Worm (Caenorhabditis elegans): Measurements from ENCODE around the gene micu-1.

Gene micu-1

ce11 chrIV:13334287-13334686 is 36.6 kb downstream of the micu-1 start:
- TF ChIP-seq F13H6.1 (tag; optimal IDR thresholded peaks at IDR 0.05), result peak; percentile 23
- TF ChIP-seq sma-9 (GFP tag; optimal IDR thresholded peaks at IDR 0.05), result peak; percentile 34
- TF ChIP-seq sma-9 (tag; optimal IDR thresholded peaks at IDR 0.05), result no peak
- no peak for TF ChIP-seq R02D3.7 (tag; optimal IDR thresholded peaks at IDR 0.05)
- no peak for TF ChIP-seq peb-1 (tag; optimal IDR thresholded peaks at IDR 0.05)
- no peak for TF ChIP-seq ama-1 (optimal IDR thresholded peaks at IDR 0.05)
- no peak for TF ChIP-seq nhr-77 (tag; optimal IDR thresholded peaks at IDR 0.05)
- no peak for TF ChIP-seq dmd-4 (tag; optimal IDR thresholded peaks at IDR 0.05)
- TF ChIP-seq aly-2 (tag; optimal IDR thresholded peaks at IDR 0.05), result no peak
- TF ChIP-seq ztf-4 (tag; optimal IDR thresholded peaks at IDR 0.05), result no peak
- TF ChIP-seq elt-3 (tag; optimal IDR thresholded peaks at IDR 0.05), result no peak
- peak; percentile 27 for TF ChIP-seq fos-1 (tag; optimal IDR thresholded peaks at IDR 0.05)
- TF ChIP-seq mab-5 (tag; optimal IDR thresholded peaks at IDR 0.05), result no peak
- no peak for TF ChIP-seq ztf-1 (GFP tag; conservative IDR thresholded peaks at IDR 0.05)
- peak; percentile 53 for TF ChIP-seq nhr-129 (tag; optimal IDR thresholded peaks at IDR 0.05)

ce11 chrIV:13342555-13342954 is 44.8 kb downstream of the micu-1 start, which contains the start of gene W02A2.5:
TSS of gene W02A2.5 (plus strand) at chrIV:13342855.
- TF ChIP-seq nhr-77 (tag; optimal IDR thresholded peaks at IDR 0.05) (no peak), elt-3 (tag; optimal IDR thresholded peaks at IDR 0.05) (no peak), unc-55 (GFP tag; optimal IDR thresholded peaks at IDR 0.05) (no peak), peb-1 (tag; optimal IDR thresholded peaks at IDR 0.05) (no peak), elt-1 (tag; optimal IDR thresholded peaks at IDR 0.05) (no peak), unc-39 (tag; optimal IDR thresholded peaks at IDR 0.05) (no peak), nhr-12 (tag; optimal IDR thresholded peaks at IDR 0.05) (no peak), nhr-23 (tag; optimal IDR thresholded peaks at IDR 0.05) (no peak), ztf-11 (tag; optimal IDR thresholded peaks at IDR 0.05) (no peak), ztf-4 (tag; optimal IDR thresholded peaks at IDR 0.05) (no peak), skn-1 (tag; optimal IDR thresholded peaks at IDR 0.05) (no peak), ztf-1 (GFP tag; conservative IDR thresholded peaks at IDR 0.05) (no peak), nhr-6 (tag; optimal IDR thresholded peaks at IDR 0.05) (no peak), fos-1 (tag; optimal IDR thresholded peaks at IDR 0.05) (no peak), crh-2 (tag; optimal IDR thresholded peaks at IDR 0.05) (no peak)

ce11 chrIV:13346078-13346477 is 48.4 kb downstream of the micu-1 start:
- TF ChIP-seq skn-1 (tag; optimal IDR thresholded peaks at IDR 0.05), result no peak
- TF ChIP-seq nhr-77 (tag; optimal IDR thresholded peaks at IDR 0.05), result no peak
- TF ChIP-seq F13H6.1 (tag; optimal IDR thresholded peaks at IDR 0.05), result peak; percentile 9
- no peak for TF ChIP-seq lin-11 (tag; optimal IDR thresholded peaks at IDR 0.05)
- TF ChIP-seq alr-1 (tag; optimal IDR thresholded peaks at IDR 0.05), result no peak
- no peak for TF ChIP-seq ama-1 (optimal IDR thresholded peaks at IDR 0.05)
- no peak for TF ChIP-seq lsy-2 (tag; optimal IDR thresholded peaks at IDR 0.05)
- TF ChIP-seq C34F6.9 (tag; optimal IDR thresholded peaks at IDR 0.05), result no peak
- TF ChIP-seq gmeb-1 (tag; optimal IDR thresholded peaks at IDR 0.05), result peak; percentile 13
- TF ChIP-seq mab-5 (tag; optimal IDR thresholded peaks at IDR 0.05), result no peak
- TF ChIP-seq sma-9 (GFP tag; optimal IDR thresholded peaks at IDR 0.05), result peak; percentile 61
- no peak for TF ChIP-seq sma-9 (tag; optimal IDR thresholded peaks at IDR 0.05)
- peak; percentile 63 for TF ChIP-seq nhr-129 (tag; optimal IDR thresholded peaks at IDR 0.05)
- no peak for TF ChIP-seq unc-55 (GFP tag; optimal IDR thresholded peaks at IDR 0.05)
- TF ChIP-seq nhr-25 (tag; optimal IDR thresholded peaks at IDR 0.05), result no peak
- TF ChIP-seq ceh-82 (tag; optimal IDR thresholded peaks at IDR 0.05), result no peak
- no peak for TF ChIP-seq lin-39 (tag; optimal IDR thresholded peaks at IDR 0.05)
- no peak for TF ChIP-seq egl-27 (tag; optimal IDR thresholded peaks at IDR 0.05)
- TF ChIP-seq ZK546.5 (tag; optimal IDR thresholded peaks at IDR 0.05), result no peak
- no peak for TF ChIP-seq mbf-1 (tag; optimal IDR thresholded peaks at IDR 0.05)
- no peak for TF ChIP-seq lin-13 (GFP tag; optimal IDR thresholded peaks at IDR 0.05)
- no peak for TF ChIP-seq elt-3 (tag; optimal IDR thresholded peaks at IDR 0.05)
- TF ChIP-seq crh-2 (tag; optimal IDR thresholded peaks at IDR 0.05), result no peak
- TF ChIP-seq ceh-16 (tag; optimal IDR thresholded peaks at IDR 0.05), result no peak
- no peak for TF ChIP-seq nhr-237 (tag; optimal IDR thresholded peaks at IDR 0.05)
- TF ChIP-seq peb-1 (tag; optimal IDR thresholded peaks at IDR 0.05), result no peak
- TF ChIP-seq nhr-12 (tag; optimal IDR thresholded peaks at IDR 0.05), result no peak
- TF ChIP-seq mdl-1 (tag; optimal IDR thresholded peaks at IDR 0.05), result no peak
- TF ChIP-seq nhr-23 (tag; optimal IDR thresholded peaks at IDR 0.05), result no peak
- TF ChIP-seq nhr-11 (tag; optimal IDR thresholded peaks at IDR 0.05), result no peak
- no peak for TF ChIP-seq dmd-4 (tag; optimal IDR thresholded peaks at IDR 0.05)
- TF ChIP-seq blmp-1 (tag; optimal IDR thresholded peaks at IDR 0.05; ENCODE audit: insufficient read depth), result no peak
- TF ChIP-seq unc-39 (tag; optimal IDR thresholded peaks at IDR 0.05), result no peak
- no peak for TF ChIP-seq aly-2 (tag; optimal IDR thresholded peaks at IDR 0.05)
- no peak for TF ChIP-seq nhr-10 (tag; optimal IDR thresholded peaks at IDR 0.05)
- TF ChIP-seq nhr-21 (tag; optimal IDR thresholded peaks at IDR 0.05), result no peak
- TF ChIP-seq R02D3.7 (tag; optimal IDR thresholded peaks at IDR 0.05), result no peak
- TF ChIP-seq snpc-4 (tag; optimal IDR thresholded peaks at IDR 0.05), result no peak
- TF ChIP-seq sma-3 (GFP tag; optimal IDR thresholded peaks at IDR 0.05), result no peak
- TF ChIP-seq zag-1 (tag; optimal IDR thresholded peaks at IDR 0.05), result no peak
- peak; percentile 73 for TF ChIP-seq fos-1 (tag; optimal IDR thresholded peaks at IDR 0.05)
- no peak for TF ChIP-seq nhr-6 (tag; optimal IDR thresholded peaks at IDR 0.05)
- TF ChIP-seq sem-4 (tag; optimal IDR thresholded peaks at IDR 0.05), result no peak
- TF ChIP-seq ztf-1 (GFP tag; conservative IDR thresholded peaks at IDR 0.05), result no peak
- TF ChIP-seq ztf-11 (tag; optimal IDR thresholded peaks at IDR 0.05), result no peak
- no peak for TF ChIP-seq elt-1 (tag; optimal IDR thresholded peaks at IDR 0.05)
